Fruit fly (Drosophila melanogaster) whole organism: ENCODE data around the gene Eig71Ei.
A peak's percentile ranks its signal among the peaks of the same experiment; 100 is the strongest.

Source experiments
- CG8478 ChIP-seq: fragments of >200 bp; optimal IDR thresholded peaks from 2 replicates; lab custom pipeline; 2018; ENCODE audit warnings: inconsistent platforms
- Dll ChIP-seq: fragments of >200 bp; optimal IDR thresholded peaks from 2 replicates; lab custom pipeline; 2017
- EcR ChIP-seq, 2 experiments: fragments of >200 bp; optimal IDR thresholded peaks; 2 replicates each; lab custom pipeline; 2017; ENCODE audit warnings: missing biosample characterization in 2 of 2, missing genetic modification characterization in 2 of 2, missing genetic modification reagents in 2 of 2
- pan ChIP-seq: fragments of >200 bp; optimal IDR thresholded peaks from 2 replicates; lab custom pipeline; 2017
- psq ChIP-seq: fragments of >200 bp; optimal IDR thresholded peaks from 2 replicates; lab custom pipeline; 2017
- usp ChIP-seq: fragments of >200 bp; optimal IDR thresholded peaks from 2 replicates; lab custom pipeline; 2017; ENCODE audit warnings: missing biosample characterization, missing genetic modification characterization, mixed read lengths

Gene Eig71Ei

dm6 chr3L:15697916-15698315 is 38.4 kb downstream of the Eig71Ei start:
- TF ChIP-seq EcR (GFP tag; optimal IDR thresholded peaks at IDR 0.05; lab: Kevin White, UChicago) (no peak), psq (lab: Kevin White, UChicago) (no peak), usp (GFP tag; lab: Kevin White, UChicago) (no peak), CG8478 (lab: Kevin White, UChicago) (no peak), pan (lab: Kevin White, UChicago) (no peak), Dll (lab: Kevin White, UChicago) (no peak)

- peak; percentile 86 for TF ChIP-seq Dll (lab: Kevin White, UChicago)
- TF ChIP-seq EcR (GFP tag; optimal IDR thresholded peaks at IDR 0.05; lab: Kevin White, UChicago), result no peak
Measured at dm6 chr3L:15699626-15700337, 40.3 kb downstream of the Eig71Ei start, which contains the start of gene comm2. comm2 (minus strand) TSS chr3L:15699850.

dm6 chr3L:15700338-15700966 is 40.9 kb downstream of the Eig71Ei start:
- TF ChIP-seq psq (lab: Kevin White, UChicago) (no peak), CG8478 (lab: Kevin White, UChicago) (no peak), usp (GFP tag; lab: Kevin White, UChicago) (no peak), EcR (GFP tag; optimal IDR thresholded peaks at IDR 0.05; lab: Kevin White, UChicago) (no peak), Dll (lab: Kevin White, UChicago) (no peak), pan (lab: Kevin White, UChicago) (no peak)

- TF ChIP-seq psq (lab: Kevin White, UChicago), result no peak
- TF ChIP-seq EcR (GFP tag; optimal IDR thresholded peaks at IDR 0.05; lab: Kevin White, UChicago), result no peak
- TF ChIP-seq Dll (lab: Kevin White, UChicago), result no peak
- TF ChIP-seq CG8478 (lab: Kevin White, UChicago), result no peak
- TF ChIP-seq usp (GFP tag; lab: Kevin White, UChicago), result no peak
- no peak for TF ChIP-seq pan (lab: Kevin White, UChicago)
Measured at dm6 chr3L:15702191-15702590, 42.7 kb downstream of the Eig71Ei start.

- TF ChIP-seq usp (GFP tag; lab: Kevin White, UChicago), result no peak
- TF ChIP-seq CG8478 (lab: Kevin White, UChicago), result no peak
- peak in 1 of 2 experiments; percentile 28 for TF ChIP-seq EcR (GFP tag; optimal IDR thresholded peaks at IDR 0.05; lab: Kevin White, UChicago)
- TF ChIP-seq pan (lab: Kevin White, UChicago), result no peak
- no peak for TF ChIP-seq psq (lab: Kevin White, UChicago)
Measured at dm6 chr3L:15703330-15704119, 44.0 kb downstream of the Eig71Ei start.

dm6 chr3L:15704250-15704985 is 44.9 kb downstream of the Eig71Ei start:
- no peak for TF ChIP-seq pan (lab: Kevin White, UChicago)
- TF ChIP-seq EcR (GFP tag; optimal IDR thresholded peaks at IDR 0.05; lab: Kevin White, UChicago), result peak; percentile 30 to 61

dm6 chr3L:15706199-15706598 is 46.7 kb downstream of the Eig71Ei start:
- TF ChIP-seq CG8478 (lab: Kevin White, UChicago) (no peak), usp (GFP tag; lab: Kevin White, UChicago) (no peak), psq (lab: Kevin White, UChicago) (no peak), Dll (lab: Kevin White, UChicago) (no peak), EcR (GFP tag; optimal IDR thresholded peaks at IDR 0.05; lab: Kevin White, UChicago) (no peak)

dm6 chr3L:15708158-15708557 is 48.7 kb downstream of the Eig71Ei start:
- no peak for TF ChIP-seq usp (GFP tag; lab: Kevin White, UChicago)
- TF ChIP-seq CG8478 (lab: Kevin White, UChicago), result no peak
- no peak for TF ChIP-seq EcR (GFP tag; optimal IDR thresholded peaks at IDR 0.05; lab: Kevin White, UChicago)
- no peak for TF ChIP-seq Dll (lab: Kevin White, UChicago)
- TF ChIP-seq pan (lab: Kevin White, UChicago), result no peak

- no peak for TF ChIP-seq psq (lab: Kevin White, UChicago)
- no peak for TF ChIP-seq usp (GFP tag; lab: Kevin White, UChicago)
- no peak for TF ChIP-seq CG8478 (lab: Kevin White, UChicago)
- no peak for TF ChIP-seq Dll (lab: Kevin White, UChicago)
Measured at dm6 chr3L:15708579-15708978, 49.1 kb downstream of the Eig71Ei start.
